Fruit fly (Drosophila melanogaster): Measurements from ENCODE around the gene Mur89F.

The Mur89F gene

dm6 chr3R:17121277-17121676, 80.7 kb downstream of the Mur89F start, which contains the start of gene CG42779:
Gene CG42779 (plus strand): TSS chr3R:17121577.
- TF ChIP-seq CTCF (optimal IDR thresholded peaks at IDR 0.05) (no peak), CG8478 (optimal IDR thresholded peaks at IDR 0.05) (no peak)

dm6 chr3R:17120165-17120564, 81.8 kb downstream of the Mur89F start, which contains the start of gene CG34278:
Gene CG34278 (plus strand): TSS chr3R:17120465.
- TF ChIP-seq CG8478 (optimal IDR thresholded peaks at IDR 0.05) (no peak), CTCF (optimal IDR thresholded peaks at IDR 0.05) (no peak)

dm6 chr3R:17118917-17119378, 83.0 kb downstream of the Mur89F start:
- no peak for TF ChIP-seq CTCF (optimal IDR thresholded peaks at IDR 0.05)
- no peak for TF ChIP-seq CG8478 (optimal IDR thresholded peaks at IDR 0.05)

dm6 chr3R:17117607-17118327, 84.2 kb downstream of the Mur89F start:
- TF ChIP-seq CG8478 (optimal IDR thresholded peaks at IDR 0.05) (no peak), CTCF (optimal IDR thresholded peaks at IDR 0.05) (no peak)

- TF ChIP-seq CG8478 (optimal IDR thresholded peaks at IDR 0.05) (no peak), CTCF (optimal IDR thresholded peaks at IDR 0.05) (no peak)
Measured at dm6 chr3R:17116231-17116630, 85.7 kb downstream of the Mur89F start.

dm6 chr3R:17115668-17116067, 86.3 kb downstream of the Mur89F start:
- TF ChIP-seq CG8478 (optimal IDR thresholded peaks at IDR 0.05), result no peak
- TF ChIP-seq CTCF (optimal IDR thresholded peaks at IDR 0.05), result no peak

dm6 chr3R:17110880-17111726, 90.8 kb downstream of the Mur89F start:
- TF ChIP-seq CG8478 (optimal IDR thresholded peaks at IDR 0.05) (no peak), CTCF (optimal IDR thresholded peaks at IDR 0.05) (no peak)

- TF ChIP-seq CG8478 (optimal IDR thresholded peaks at IDR 0.05) (no peak), CTCF (optimal IDR thresholded peaks at IDR 0.05) (peak; percentile 63 to 86)
Measured at dm6 chr3R:17108881-17109280, 93.0 kb downstream of the Mur89F start.

Data from S2 (cell line).